Worm (Caenorhabditis elegans) whole organism, young adult: ENCODE data around the gene mthf-1.

Experiments
- F10E7.11 ChIP-seq: sonication (generic microtip); optimal IDR thresholded peaks from 2 replicates; lab custom pipeline; 2017; ENCODE audit warnings: mild to moderate bottlenecking, missing genetic modification characterization, moderate library complexity, missing compliant biosample characterization
- F49E8.2 ChIP-seq: sonication (generic microtip); optimal IDR thresholded peaks from 3 replicates; lab custom pipeline; 2017; ENCODE audit warnings: missing genetic modification characterization, mild to moderate bottlenecking, missing compliant biosample characterization, antibody characterized with exemption, moderate library complexity; ENCODE audit not compliant: insufficient read depth
- Y79H2A.3 ChIP-seq: fragments of 200-800 bp; sonication (Bioruptor generic); conservative IDR thresholded peaks from 2 replicates; pipeline ENCODE4 v1.3.6; 2022; ENCODE audit warnings: missing genetic modification reagents, missing genetic modification characterization, missing compliant biosample characterization
- aptf-2 ChIP-seq: fragments of 200-800 bp; sonication (Bioruptor generic); conservative IDR thresholded peaks from 2 replicates; pipeline ENCODE4 v1.3.6; 2022; ENCODE audit warnings: missing genetic modification reagents, missing genetic modification characterization, missing compliant biosample characterization
- lin-26 ChIP-seq: fragments of 200-800 bp; sonication (Bioruptor generic); IDR thresholded peaks from 2 replicates; pipeline ENCODE4 v1.3.6; 2022; ENCODE audit warnings: missing genetic modification reagents, missing genetic modification characterization, missing compliant biosample characterization
- nfyb-1 ChIP-seq: fragments of 200-800 bp; sonication (Bioruptor generic); IDR thresholded peaks from 2 replicates; pipeline ENCODE4 v1.3.6; 2022; ENCODE audit warnings: missing genetic modification reagents, missing genetic modification characterization, missing compliant biosample characterization
- snpc-3.4 ChIP-seq: sonication (generic microtip); optimal IDR thresholded peaks from 2 replicates; lab custom pipeline; 2017; ENCODE audit warnings: missing genetic modification characterization, mild to moderate bottlenecking, missing compliant biosample characterization, antibody characterized with exemption, moderate library complexity, missing genotype, missing genetic modification reagents
- snpc-4 ChIP-seq, 5 experiments: fragments of 150-350 bp in 1 of 5; sonication (generic microtip) in 4 of 5; optimal IDR thresholded peaks; 2 replicates each; lab custom pipeline; 2014 to 2018; ENCODE audit warnings: missing genetic modification characterization in 5 of 5, missing biosample characterization in 3 of 5, antibody characterized with exemption in 2 of 5, mild to moderate bottlenecking in 2 of 5, missing compliant biosample characterization in 2 of 5, missing genotype in 2 of 5, moderate library complexity in 2 of 5, missing genetic modification reagents in 1 of 5
- sptf-2 ChIP-seq: fragments of 200-800 bp; sonication (Bioruptor generic); optimal IDR thresholded peaks from 2 replicates; lab custom pipeline; 2018; ENCODE audit warnings: mild to moderate bottlenecking, missing genetic modification characterization, missing compliant biosample characterization
- ztf-26 ChIP-seq: sonication (generic microtip); optimal IDR thresholded peaks from 2 replicates; lab custom pipeline; 2017; ENCODE audit warnings: missing genetic modification characterization, missing compliant biosample characterization

DNA sequence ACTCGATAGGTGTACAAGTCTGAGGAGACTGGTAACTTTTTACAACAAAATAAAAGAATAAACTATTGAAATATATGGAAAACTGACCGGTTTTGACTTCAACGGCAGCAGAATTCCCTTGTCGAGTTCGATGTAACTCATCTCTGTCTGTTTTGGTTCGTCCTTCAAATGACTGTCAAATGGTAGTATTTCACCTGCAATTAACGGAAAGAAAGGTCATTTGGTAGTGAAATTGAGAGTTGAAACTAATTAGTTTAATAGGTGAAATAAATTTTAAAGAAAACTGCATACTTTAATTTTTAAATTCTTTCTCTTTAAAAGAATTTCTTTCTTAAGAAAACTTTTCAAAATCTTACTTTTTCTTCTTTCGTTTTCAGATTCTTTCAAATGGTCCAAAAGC lies 8.4 kb downstream of the mthf-1 start:
- TF ChIP-seq F49E8.2 (tag; lab: Kevin White, UChicago): no peak
- no peak for TF ChIP-seq nfyb-1
- TF ChIP-seq lin-26: no peak
- no peak for TF ChIP-seq snpc-3.4 (tag; lab: Kevin White, UChicago)
- no peak for TF ChIP-seq sptf-2 (GFP tag; lab: Kevin White, UChicago)
- no peak for TF ChIP-seq Y79H2A.3 (GFP tag; lab: Robert Waterston, UW)
- TF ChIP-seq F10E7.11 (tag; lab: Kevin White, UChicago): no peak
- no peak for TF ChIP-seq ztf-26 (tag; lab: Kevin White, UChicago)
- no peak for TF ChIP-seq aptf-2 (GFP tag; lab: Robert Waterston, UW)
- no peak for TF ChIP-seq snpc-4 (GFP tag; optimal IDR thresholded peaks at IDR 0.05; lab: Kevin White, UChicago)
- TF ChIP-seq snpc-4 (tag; optimal IDR thresholded peaks at IDR 0.05; lab: Kevin White, UChicago): no peak
